Worm (Caenorhabditis elegans) whole organism, early embryonic: Measurements from ENCODE around the gene acbp-5.

Source experiments
- ama-1 ChIP-seq: fragments of 150-350 bp; optimal IDR thresholded peaks from 2 replicates; lab custom pipeline; 2014
- ceh-36 ChIP-seq: sonication (generic microtip); optimal IDR thresholded peaks from 2 replicates; lab custom pipeline; 2016; ENCODE audit warnings: missing genetic modification characterization, inconsistent platforms, missing compliant biosample characterization
- ets-7 ChIP-seq: sonication (generic microtip); optimal IDR thresholded peaks from 2 replicates; lab custom pipeline; 2016; ENCODE audit warnings: missing genotype, missing genetic modification characterization, missing compliant biosample characterization
- hnd-1 ChIP-seq: sonication (generic microtip); optimal IDR thresholded peaks from 2 replicates; lab custom pipeline; 2016; ENCODE audit warnings: missing genetic modification characterization, missing compliant biosample characterization
- scrt-1 ChIP-seq: fragments of 200-800 bp; sonication (Bioruptor generic); IDR thresholded peaks from 2 replicates; pipeline ENCODE4 v1.3.6; 2022; ENCODE audit warnings: missing genetic modification characterization, missing compliant biosample characterization
- sea-1 ChIP-seq: fragments of 200-800 bp; sonication (Bioruptor generic); conservative IDR thresholded peaks from 2 replicates; pipeline ENCODE4 v1.3.6; 2022; ENCODE audit warnings: missing genetic modification characterization, missing compliant biosample characterization

ce11 chrIII:13682019-13682418 lies 40.5 kb upstream of the acbp-5 start:
- TF ChIP-seq ets-7 (tag; lab: Kevin White, UChicago), result no peak
- TF ChIP-seq hnd-1 (tag; lab: Kevin White, UChicago), result no peak
- no peak for TF ChIP-seq scrt-1 (GFP tag; lab: Robert Waterston, UW)
- no peak for TF ChIP-seq sea-1 (GFP tag; lab: Robert Waterston, UW)
- no peak for TF ChIP-seq ama-1 (lab: Kevin White, UChicago)
- no peak for TF ChIP-seq ceh-36 (tag; lab: Kevin White, UChicago)
